Fruit fly (Drosophila melanogaster) whole organism, embryonic: Measurements from ENCODE around the gene Gr98b.

ENCODE experiments used
- Bdp1 ChIP-seq: fragments of 200-800 bp; sonication (Bioruptor generic); optimal IDR thresholded peaks from 3 replicates; lab custom pipeline; 2016; ENCODE audit warnings: missing biosample characterization, missing genetic modification characterization
- CG10321 ChIP-seq: fragments of 200-800 bp; sonication (Bioruptor generic); IDR thresholded peaks from 2 replicates; pipeline ENCODE4 v1.3.6; 2022; ENCODE audit warnings: missing biosample characterization, missing genetic modification characterization
- CG12236 ChIP-seq: fragments of 200-800 bp; sonication (Bioruptor generic); optimal IDR thresholded peaks from 2 replicates; lab custom pipeline; 2016; ENCODE audit warnings: missing biosample characterization, missing genetic modification characterization
- CG13775 ChIP-seq: fragments of 200-800 bp; sonication (Bioruptor generic); optimal IDR thresholded peaks from 3 replicates; lab custom pipeline; 2017; ENCODE audit warnings: missing biosample characterization, mild to moderate bottlenecking, missing genetic modification characterization
- CG13894 ChIP-seq: fragments of 200-800 bp; sonication (Bioruptor generic); optimal IDR thresholded peaks from 3 replicates; lab custom pipeline; 2018; ENCODE audit warnings: missing biosample characterization, mild to moderate bottlenecking, missing genetic modification characterization, moderate library complexity
- CG14965 ChIP-seq: fragments of 200-800 bp; sonication (Bioruptor generic); optimal IDR thresholded peaks from 2 replicates; lab custom pipeline; 2016; ENCODE audit warnings: missing biosample characterization, missing genetic modification characterization, borderline replicate concordance
- CG15011 ChIP-seq: fragments of 200-800 bp; sonication (Bioruptor generic); optimal IDR thresholded peaks from 3 replicates; lab custom pipeline; 2018; ENCODE audit warnings: missing biosample characterization, mild to moderate bottlenecking, missing genetic modification characterization
- CG15269 ChIP-seq: fragments of 200-800 bp; sonication (Bioruptor generic); optimal IDR thresholded peaks from 2 replicates; lab custom pipeline; 2018; ENCODE audit warnings: missing biosample characterization, mild to moderate bottlenecking, missing genetic modification characterization, moderate library complexity
- CG17385 ChIP-seq: fragments of 200-800 bp; sonication (Bioruptor generic); optimal IDR thresholded peaks from 3 replicates; lab custom pipeline; 2018; ENCODE audit warnings: missing biosample characterization, mild to moderate bottlenecking, missing genetic modification characterization
- CG2129 ChIP-seq: fragments of 200-800 bp; sonication (Bioruptor generic); IDR thresholded peaks from 2 replicates; pipeline ENCODE4 v1.3.6; 2022; ENCODE audit warnings: missing biosample characterization, missing genetic modification characterization; ENCODE audit not compliant: partially characterized antibody
- CG3065 ChIP-seq: fragments of 200-800 bp; sonication (Bioruptor generic); optimal IDR thresholded peaks from 2 replicates; lab custom pipeline; 2016; ENCODE audit warnings: missing biosample characterization, missing genetic modification characterization
- CG31441 ChIP-seq: fragments of 200-800 bp; sonication (Bioruptor generic); IDR thresholded peaks from 2 replicates; pipeline ENCODE4 v1.3.6; 2022; ENCODE audit warnings: missing biosample characterization, missing genetic modification characterization
- CG32532 ChIP-seq: fragments of 200-800 bp; sonication (Bioruptor generic); IDR thresholded peaks from 2 replicates; pipeline ENCODE4 v1.3.6; 2022; ENCODE audit warnings: missing biosample characterization, missing genetic modification characterization
- CG4424 ChIP-seq: fragments of 200-800 bp; sonication (Bioruptor generic); optimal IDR thresholded peaks from 3 replicates; lab custom pipeline; 2016; ENCODE audit warnings: missing biosample characterization, missing genetic modification characterization
- CG5180 ChIP-seq: fragments of 200-800 bp; sonication (Bioruptor generic); optimal IDR thresholded peaks from 3 replicates; lab custom pipeline; 2017; ENCODE audit warnings: missing biosample characterization, missing genetic modification characterization, mild to moderate bottlenecking, moderate library complexity, missing genetic modification reagents
- CG8478 ChIP-seq: fragments of >200 bp; optimal IDR thresholded peaks from 2 replicates; lab custom pipeline; 2018
- CG8924 ChIP-seq: fragments of 200-800 bp; optimal IDR thresholded peaks from 3 replicates; lab custom pipeline; 2019; ENCODE audit warnings: missing biosample characterization, mild to moderate bottlenecking, missing genetic modification characterization, moderate library complexity
- Dip2 ChIP-seq: fragments of 200-800 bp; sonication (Bioruptor generic); IDR thresholded peaks from 2 replicates; pipeline ENCODE4 v1.3.6; 2022; ENCODE audit warnings: missing biosample characterization, missing genetic modification characterization
- Dp ChIP-seq: fragments of 200-800 bp; sonication (Bioruptor generic); optimal IDR thresholded peaks from 2 replicates; lab custom pipeline; 2018; ENCODE audit warnings: missing biosample characterization, mild to moderate bottlenecking, missing genetic modification characterization, moderate library complexity
- Fer3 ChIP-seq: fragments of 200-800 bp; sonication (Bioruptor generic); optimal IDR thresholded peaks from 2 replicates; lab custom pipeline; 2018; ENCODE audit warnings: missing biosample characterization, mild to moderate bottlenecking, missing genetic modification characterization, moderate library complexity
- H2.0 ChIP-seq: fragments of 200-800 bp; sonication (Bioruptor generic); IDR thresholded peaks from 2 replicates; pipeline ENCODE4 v1.3.6; 2022; ENCODE audit warnings: missing biosample characterization, missing genetic modification characterization
- Hr39 ChIP-seq: fragments of >200 bp; optimal IDR thresholded peaks from 2 replicates; lab custom pipeline; 2017
- Hsf ChIP-seq: fragments of 200-800 bp; sonication (Bioruptor generic); optimal IDR thresholded peaks from 3 replicates; lab custom pipeline; 2016; ENCODE audit warnings: missing biosample characterization, missing genetic modification characterization
- Med ChIP-seq: fragments of 200-800 bp; sonication (Bioruptor generic); peaks from one replicate; lab custom pipeline; 2016; ENCODE audit warnings: missing biosample characterization, missing genetic modification characterization, mild to moderate bottlenecking, inconsistent platforms, moderate library complexity
- Myb ChIP-seq: fragments of 200-800 bp; sonication (Bioruptor generic); optimal IDR thresholded peaks from 2 replicates; lab custom pipeline; 2016; ENCODE audit warnings: missing biosample characterization, missing genetic modification characterization
- NC2α ChIP-seq: fragments of 200-800 bp; sonication (Bioruptor generic); optimal IDR thresholded peaks from 2 replicates; lab custom pipeline; 2016; ENCODE audit warnings: missing biosample characterization, missing genetic modification characterization
- Rfx ChIP-seq: fragments of 200-800 bp; sonication (Bioruptor generic); IDR thresholded peaks from 2 replicates; pipeline ENCODE4 v1.3.6; 2022; ENCODE audit warnings: missing biosample characterization, missing genetic modification characterization
- Rx ChIP-seq: fragments of 200-800 bp; sonication (Bioruptor generic); IDR thresholded peaks from 2 replicates; pipeline ENCODE4 v1.3.6; 2022; ENCODE audit warnings: missing biosample characterization, missing genetic modification characterization
- Usf ChIP-seq: fragments of 200-800 bp; sonication (Bioruptor generic); optimal IDR thresholded peaks from 2 replicates; lab custom pipeline; 2017; ENCODE audit warnings: missing genotype, missing biosample characterization, missing genetic modification characterization
- br ChIP-seq: fragments of >200 bp; optimal IDR thresholded peaks from 2 replicates; lab custom pipeline; 2017
- cad ChIP-seq: fragments of >200 bp; optimal IDR thresholded peaks from 2 replicates; lab custom pipeline; 2017; ENCODE audit warnings: missing biosample characterization, missing genetic modification characterization
- ci ChIP-seq: fragments of 200-800 bp; sonication (Bioruptor generic); IDR thresholded peaks from 3 replicates; pipeline ENCODE4 v1.3.6; 2022; ENCODE audit warnings: missing biosample characterization, missing genetic modification characterization
- crol ChIP-seq: fragments of 200-800 bp; sonication (Bioruptor generic); IDR thresholded peaks from 2 replicates; pipeline ENCODE4 v1.3.6; 2022; ENCODE audit warnings: missing biosample characterization, missing genetic modification characterization
- dimm ChIP-seq: fragments of 200-800 bp; sonication (Bioruptor generic); IDR thresholded peaks from 2 replicates; pipeline ENCODE4 v1.3.6; 2022; ENCODE audit warnings: missing biosample characterization, missing genetic modification characterization
- en ChIP-seq: fragments of 200-800 bp; sonication (Bioruptor generic); optimal IDR thresholded peaks from 2 replicates; lab custom pipeline; 2016; ENCODE audit warnings: missing biosample characterization, missing genetic modification characterization
- fd102C ChIP-seq: fragments of 200-800 bp; sonication (Bioruptor generic); optimal IDR thresholded peaks from 2 replicates; lab custom pipeline; 2018; ENCODE audit warnings: missing biosample characterization, mild to moderate bottlenecking, missing genetic modification characterization, moderate library complexity
- gfzf ChIP-seq: fragments of 200-800 bp; sonication (Bioruptor generic); optimal IDR thresholded peaks from 2 replicates; lab custom pipeline; 2016; ENCODE audit warnings: missing biosample characterization, mild to moderate bottlenecking, missing genetic modification characterization, moderate library complexity
- grau ChIP-seq: fragments of 200-800 bp; optimal IDR thresholded peaks from 3 replicates; lab custom pipeline; 2019; ENCODE audit warnings: missing biosample characterization, mild to moderate bottlenecking, missing genetic modification characterization, moderate library complexity
- jing ChIP-seq: fragments of 200-800 bp; sonication (Bioruptor generic); optimal IDR thresholded peaks from 2 replicates; lab custom pipeline; 2018; ENCODE audit warnings: missing biosample characterization, mild to moderate bottlenecking, missing genetic modification characterization
- lbe ChIP-seq: fragments of 200-800 bp; sonication (Bioruptor generic); optimal IDR thresholded peaks from 2 replicates; lab custom pipeline; 2016; ENCODE audit warnings: missing biosample characterization, mild to moderate bottlenecking, missing genetic modification characterization
- luna ChIP-seq: fragments of 200-800 bp; sonication (Bioruptor generic); optimal IDR thresholded peaks from 2 replicates; lab custom pipeline; 2016; ENCODE audit warnings: missing biosample characterization, missing genetic modification characterization
- oc ChIP-seq: fragments of 200-800 bp; sonication (Bioruptor generic); optimal IDR thresholded peaks from 2 replicates; lab custom pipeline; 2018; ENCODE audit warnings: missing biosample characterization, mild to moderate bottlenecking, missing genetic modification characterization, moderate library complexity
- pfk ChIP-seq: fragments of 200-800 bp; sonication (Bioruptor generic); optimal IDR thresholded peaks from 2 replicates; lab custom pipeline; 2018; ENCODE audit warnings: missing biosample characterization, mild to moderate bottlenecking, missing genetic modification characterization, moderate library complexity
- pnt ChIP-seq: fragments of 200-800 bp; sonication (Bioruptor generic); optimal IDR thresholded peaks from 3 replicates; lab custom pipeline; 2016; ENCODE audit warnings: missing biosample characterization, missing genetic modification characterization
- pros ChIP-seq: fragments of 200-800 bp; sonication (Bioruptor generic); optimal IDR thresholded peaks from 3 replicates; lab custom pipeline; 2019; ENCODE audit warnings: missing biosample characterization, mild to moderate bottlenecking, missing genetic modification characterization, moderate library complexity
- repo ChIP-seq: fragments of 200-800 bp; sonication (Bioruptor generic); optimal IDR thresholded peaks from 2 replicates; lab custom pipeline; 2016; ENCODE audit warnings: missing biosample characterization, missing genetic modification characterization
- schlank ChIP-seq: fragments of 200-800 bp; sonication (Bioruptor generic); optimal IDR thresholded peaks from 2 replicates; lab custom pipeline; 2018; ENCODE audit warnings: missing biosample characterization, mild to moderate bottlenecking, missing genetic modification characterization
- sna ChIP-seq: fragments of 200-800 bp; sonication (Bioruptor generic); IDR thresholded peaks from 2 replicates; pipeline ENCODE4 v1.3.6; 2022; ENCODE audit warnings: missing biosample characterization, missing genetic modification characterization; ENCODE audit not compliant: partially characterized antibody
- sug ChIP-seq: fragments of 200-800 bp; optimal IDR thresholded peaks from 2 replicates; lab custom pipeline; 2019; ENCODE audit warnings: missing biosample characterization, mild to moderate bottlenecking, missing genetic modification characterization, moderate library complexity
- tio ChIP-seq: fragments of 200-800 bp; sonication (Bioruptor generic); optimal IDR thresholded peaks from 2 replicates; lab custom pipeline; 2017; ENCODE audit warnings: missing biosample characterization, missing genetic modification characterization, inconsistent platforms
- tll ChIP-seq, 2 experiments: fragments of 200-800 bp in 1 of 2; fragments of >200 bp in 1 of 2; sonication (Bioruptor generic) in 1 of 2; optimal IDR thresholded peaks; 2 replicates each; lab custom pipeline; 2017 to 2019; ENCODE audit warnings: missing biosample characterization in 2 of 2, missing genetic modification characterization in 2 of 2, mild to moderate bottlenecking in 1 of 2, moderate library complexity in 1 of 2
- wor ChIP-seq: fragments of 200-800 bp; sonication (Bioruptor generic); IDR thresholded peaks from 2 replicates; pipeline ENCODE4 v1.3.6; 2022; ENCODE audit warnings: missing biosample characterization, missing genetic modification characterization
- zfh2 ChIP-seq: fragments of 200-800 bp; sonication (Bioruptor generic); optimal IDR thresholded peaks from 2 replicates; lab custom pipeline; 2016; ENCODE audit warnings: missing biosample characterization, missing genetic modification characterization

Gene Gr98b

DNA sequence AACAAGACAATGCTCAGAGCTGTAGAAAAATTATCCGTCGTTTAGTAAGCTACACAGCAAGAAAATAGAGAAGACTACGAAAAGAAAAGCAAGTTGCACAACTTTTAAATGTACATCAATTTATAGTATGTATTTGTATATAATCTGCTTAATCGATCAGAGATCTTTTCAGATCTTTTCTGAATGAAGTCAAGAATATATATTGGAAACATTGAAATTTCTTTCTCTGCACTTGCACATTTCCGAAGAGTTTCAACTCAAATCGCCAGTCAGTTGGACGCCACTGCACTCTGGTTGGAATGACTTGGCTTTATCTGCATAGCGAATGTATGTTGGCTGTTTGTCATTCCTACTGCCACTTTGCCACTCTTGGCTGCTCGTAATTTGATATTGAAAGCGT, 11.6 kb downstream of the Gr98b start (continued):
- TF ChIP-seq wor (GFP tag; lab: Robert Waterston, UW) (no peak), CG5180 (no peak), br (lab: Kevin White, UChicago) (no peak), ci (peak; percentile 82), fd102C (no peak), CG14965 (no peak), CG13894 (tag; lab: Kevin White, UChicago) (no peak), NC2α (GFP tag; lab: Kevin White, UChicago) (no peak), zfh2 (GFP tag; lab: Kevin White, UChicago) (no peak), luna (GFP tag; lab: Kevin White, UChicago) (no peak), sna (GFP tag; lab: Robert Waterston, UW) (no peak), CG12236 (GFP tag; lab: Kevin White, UChicago) (no peak), Myb (GFP tag; lab: Kevin White, UChicago) (no peak), CG4424 (peak; percentile 60), gfzf (GFP tag; lab: Kevin White, UChicago) (no peak), tll (GFP tag; optimal IDR thresholded peaks at IDR 0.05; lab: Kevin White, UChicago) (no peak), Rfx (GFP tag; lab: Robert Waterston, UW) (no peak), CG17385 (GFP tag; lab: Kevin White, UChicago) (peak; percentile 51), Rx (GFP tag; lab: Robert Waterston, UW) (peak; percentile 60), Usf (no peak), pnt (GFP tag; lab: Kevin White, UChicago) (no peak), dimm (GFP tag; lab: Robert Waterston, UW) (no peak), Dip2 (no peak), jing (GFP tag; lab: Kevin White, UChicago) (peak; percentile 18), CG32532 (no peak), schlank (tag; lab: Kevin White, UChicago) (no peak), CG15269 (no peak), CG8478 (lab: Kevin White, UChicago) (no peak), pros (no peak), tio (GFP tag; lab: Kevin White, UChicago) (no peak), Bdp1 (GFP tag; lab: Kevin White, UChicago) (no peak), cad (no peak), sug (no peak), CG15011 (GFP tag; lab: Kevin White, UChicago) (no peak), CG13775 (GFP tag; lab: Kevin White, UChicago) (peak; percentile 28), Hsf (GFP tag; lab: Kevin White, UChicago) (peak; percentile 26), crol (GFP tag; lab: Robert Waterston, UW) (no peak), Med (GFP tag; lab: Kevin White, UChicago) (peak; percentile 84), CG31441 (GFP tag; lab: Robert Waterston, UW) (no peak; the same call in 1 of the 2 replicates), grau (tag; lab: Kevin White, UChicago) (peak; percentile 50), repo (no peak), CG2129 (GFP tag; lab: Robert Waterston, UW) (no peak), en (GFP tag; lab: Kevin White, UChicago) (no peak), CG3065 (no peak), Dp (no peak), lbe (GFP tag; lab: Kevin White, UChicago) (peak; percentile 60), oc (tag; lab: Kevin White, UChicago) (no peak), CG8924 (tag; lab: Kevin White, UChicago) (peak; percentile 53), pfk (GFP tag; lab: Kevin White, UChicago) (no peak), Fer3 (no peak), H2.0 (peak; percentile 61), Hr39 (no peak), CG10321 (GFP tag; lab: Robert Waterston, UW) (no peak)
